Fruit fly (Drosophila melanogaster) whole organism, embryonic: ENCODE measurements around the gene CG11384.

Source experiments
- Atf3 ChIP-seq: fragments of 200-800 bp; sonication (Bioruptor generic); optimal IDR thresholded peaks from 3 replicates; lab custom pipeline; 2016; ENCODE audit warnings: missing biosample characterization, missing genetic modification characterization
- CG10462 ChIP-seq: fragments of 200-800 bp; sonication (Bioruptor generic); optimal IDR thresholded peaks from 2 replicates; lab custom pipeline; 2016; ENCODE audit warnings: missing biosample characterization, missing genetic modification characterization
- CG10543 ChIP-seq: fragments of 200-800 bp; sonication (Bioruptor generic); optimal IDR thresholded peaks from 3 replicates; lab custom pipeline; 2017; ENCODE audit warnings: missing biosample characterization, mild to moderate bottlenecking, missing genetic modification characterization, moderate library complexity
- CG10959 ChIP-seq: fragments of 200-800 bp; sonication (Bioruptor generic); IDR thresholded peaks from 2 replicates; pipeline ENCODE4 v1.3.6; 2022; ENCODE audit warnings: missing biosample characterization, missing genetic modification characterization
- CG12299 ChIP-seq: fragments of 200-800 bp; sonication (Bioruptor generic); optimal IDR thresholded peaks from 2 replicates; lab custom pipeline; 2018; ENCODE audit warnings: missing biosample characterization, mild to moderate bottlenecking, missing genetic modification characterization
- CG15479 ChIP-seq: fragments of 200-800 bp; sonication (Bioruptor generic); optimal IDR thresholded peaks from 3 replicates; lab custom pipeline; 2019; ENCODE audit warnings: missing biosample characterization, mild to moderate bottlenecking, missing genetic modification characterization, moderate library complexity
- CG15601 ChIP-seq: fragments of 200-800 bp; sonication (Bioruptor generic); optimal IDR thresholded peaks from 3 replicates; lab custom pipeline; 2019; ENCODE audit warnings: missing biosample characterization, mild to moderate bottlenecking, missing genetic modification characterization, moderate library complexity
- CG16813 ChIP-seq: fragments of 200-800 bp; sonication (Bioruptor generic); IDR thresholded peaks from 3 replicates; pipeline ENCODE4 v1.3.6; 2022; ENCODE audit warnings: missing biosample characterization, missing genetic modification characterization; ENCODE audit not compliant: partially characterized antibody
- CG17328 ChIP-seq: fragments of 200-800 bp; sonication (Bioruptor generic); IDR thresholded peaks from 2 replicates; pipeline ENCODE4 v1.3.6; 2022; ENCODE audit warnings: missing biosample characterization, missing genetic modification characterization
- CG2875 ChIP-seq: fragments of 200-800 bp; sonication (Bioruptor generic); optimal IDR thresholded peaks from 2 replicates; lab custom pipeline; 2017; ENCODE audit warnings: missing biosample characterization, mild to moderate bottlenecking, missing genetic modification characterization, missing genetic modification reagents
- CG31388 ChIP-seq: fragments of 200-800 bp; sonication (Bioruptor generic); optimal IDR thresholded peaks from 2 replicates; lab custom pipeline; 2016; ENCODE audit warnings: missing biosample characterization, missing genetic modification characterization
- CG3847 ChIP-seq: fragments of 200-800 bp; sonication (Bioruptor generic); IDR thresholded peaks from 2 replicates; pipeline ENCODE4 v1.3.6; 2022; ENCODE audit warnings: missing biosample characterization, missing genetic modification characterization
- CG6683 ChIP-seq: fragments of 200-800 bp; sonication (Bioruptor generic); optimal IDR thresholded peaks from 2 replicates; lab custom pipeline; 2017; ENCODE audit warnings: missing biosample characterization, mild to moderate bottlenecking, missing genetic modification characterization, missing genetic modification reagents
- CG6689 ChIP-seq: fragments of 200-800 bp; sonication (Bioruptor generic); IDR thresholded peaks from 2 replicates; pipeline ENCODE4 v1.3.6; 2022; ENCODE audit warnings: missing biosample characterization, missing genetic modification characterization
- CG7372 ChIP-seq: fragments of 200-800 bp; sonication (Bioruptor generic); IDR thresholded peaks from 2 replicates; pipeline ENCODE4 v1.3.6; 2022; ENCODE audit warnings: missing biosample characterization, missing genetic modification characterization
- CG8281 ChIP-seq: fragments of 200-800 bp; sonication (Bioruptor generic); optimal IDR thresholded peaks from 2 replicates; lab custom pipeline; 2018; ENCODE audit warnings: missing biosample characterization, mild to moderate bottlenecking, missing genetic modification characterization, moderate library complexity
- Chrac-16 ChIP-seq: fragments of 200-800 bp; sonication (Bioruptor generic); optimal IDR thresholded peaks from 3 replicates; lab custom pipeline; 2016; ENCODE audit warnings: missing biosample characterization, missing genetic modification characterization
- D ChIP-seq, 2 experiments: fragments of 200-800 bp in 1 of 2; fragments of >200 bp in 1 of 2; sonication (Bioruptor generic) in 1 of 2; optimal IDR thresholded peaks; 2 replicates in 1 of 2; 3 replicates in 1 of 2; lab custom pipeline; 2017; ENCODE audit warnings: mild to moderate bottlenecking in 1 of 2, missing biosample characterization in 1 of 2, missing genetic modification characterization in 1 of 2, missing genetic modification reagents in 1 of 2
- D19A ChIP-seq: fragments of 200-800 bp; optimal IDR thresholded peaks from 3 replicates; lab custom pipeline; 2019; ENCODE audit warnings: missing biosample characterization, mild to moderate bottlenecking, missing genetic modification characterization, moderate library complexity
- Deaf1 ChIP-seq: fragments of 200-800 bp; optimal IDR thresholded peaks from 3 replicates; lab custom pipeline; 2019; ENCODE audit warnings: missing biosample characterization, mild to moderate bottlenecking, missing genetic modification characterization, moderate library complexity
- Dfd ChIP-seq, 2 experiments: fragments of >200 bp; optimal IDR thresholded peaks; 2 replicates each; lab custom pipeline; 2017; ENCODE audit warnings: missing biosample characterization in 2 of 2, missing genetic modification characterization in 2 of 2
- Dip3 ChIP-seq: fragments of 200-800 bp; sonication (Bioruptor generic); optimal IDR thresholded peaks from 3 replicates; lab custom pipeline; 2016; ENCODE audit warnings: missing biosample characterization, missing genetic modification characterization
- Dp ChIP-seq: fragments of 200-800 bp; sonication (Bioruptor generic); optimal IDR thresholded peaks from 2 replicates; lab custom pipeline; 2018; ENCODE audit warnings: missing biosample characterization, mild to moderate bottlenecking, missing genetic modification characterization, moderate library complexity
- Fer2 ChIP-seq: fragments of 200-800 bp; sonication (Bioruptor generic); optimal IDR thresholded peaks from 2 replicates; lab custom pipeline; 2018; ENCODE audit warnings: missing biosample characterization, mild to moderate bottlenecking, missing genetic modification characterization, moderate library complexity
- Hsf ChIP-seq: fragments of 200-800 bp; sonication (Bioruptor generic); optimal IDR thresholded peaks from 3 replicates; lab custom pipeline; 2016; ENCODE audit warnings: missing biosample characterization, missing genetic modification characterization
- NFAT ChIP-seq: fragments of 200-800 bp; sonication (Bioruptor generic); IDR thresholded peaks from 2 replicates; pipeline ENCODE4 v1.3.6; 2022; ENCODE audit warnings: missing biosample characterization, missing genetic modification characterization
- Optix ChIP-seq: fragments of 200-800 bp; sonication (Bioruptor generic); IDR thresholded peaks from 3 replicates; pipeline ENCODE4 v1.3.6; 2022; ENCODE audit warnings: missing biosample characterization, missing genetic modification characterization
- Poxn ChIP-seq: fragments of 200-800 bp; sonication (Bioruptor generic); IDR thresholded peaks from 2 replicates; pipeline ENCODE4 v1.3.6; 2022; ENCODE audit warnings: missing biosample characterization, missing genetic modification characterization
- aop ChIP-seq: fragments of 200-800 bp; sonication (Bioruptor generic); IDR thresholded peaks from 2 replicates; pipeline ENCODE4 v1.3.6; 2022; ENCODE audit warnings: missing biosample characterization, missing genetic modification characterization
- caup ChIP-seq: fragments of 200-800 bp; sonication (Bioruptor generic); optimal IDR thresholded peaks from 3 replicates; lab custom pipeline; 2017; ENCODE audit warnings: missing biosample characterization, mild to moderate bottlenecking, missing genetic modification characterization, moderate library complexity; ENCODE audit not compliant: severe bottlenecking
- danr ChIP-seq: fragments of 200-800 bp; sonication (Bioruptor generic); IDR thresholded peaks from 2 replicates; pipeline ENCODE4 v1.3.6; 2022; ENCODE audit warnings: missing biosample characterization, missing genetic modification characterization
- dmrt99B ChIP-seq: fragments of 200-800 bp; sonication (Bioruptor generic); optimal IDR thresholded peaks from 2 replicates; lab custom pipeline; 2018; ENCODE audit warnings: missing biosample characterization, mild to moderate bottlenecking, missing genetic modification characterization, moderate library complexity
- ftz-f1 ChIP-seq: fragments of 200-800 bp; sonication (Bioruptor generic); optimal IDR thresholded peaks from 2 replicates; lab custom pipeline; 2016; ENCODE audit warnings: missing biosample characterization, missing genetic modification characterization
- gce ChIP-seq: fragments of 200-800 bp; sonication (Bioruptor generic); IDR thresholded peaks from 3 replicates; pipeline ENCODE4 v1.3.6; 2022; ENCODE audit warnings: missing biosample characterization, missing genetic modification characterization
- grau ChIP-seq: fragments of 200-800 bp; optimal IDR thresholded peaks from 3 replicates; lab custom pipeline; 2019; ENCODE audit warnings: missing biosample characterization, mild to moderate bottlenecking, missing genetic modification characterization, moderate library complexity
- grn ChIP-seq: fragments of 200-800 bp; sonication (Bioruptor generic); optimal IDR thresholded peaks from 3 replicates; lab custom pipeline; 2017; ENCODE audit warnings: missing biosample characterization, missing genetic modification characterization
- row ChIP-seq: fragments of 200-800 bp; sonication (Bioruptor generic); IDR thresholded peaks from 3 replicates; pipeline ENCODE4 v1.3.6; 2022; ENCODE audit warnings: missing biosample characterization, missing genetic modification characterization
- run ChIP-seq: fragments of 200-800 bp; sonication (Bioruptor generic); optimal IDR thresholded peaks from 3 replicates; lab custom pipeline; 2018; ENCODE audit warnings: missing biosample characterization, mild to moderate bottlenecking, missing genetic modification characterization
- scrt ChIP-seq: fragments of 200-800 bp; sonication (Bioruptor generic); optimal IDR thresholded peaks from 2 replicates; lab custom pipeline; 2018; ENCODE audit warnings: missing biosample characterization, mild to moderate bottlenecking, missing genetic modification characterization, moderate library complexity
- sr ChIP-seq: fragments of 200-800 bp; sonication (Bioruptor generic); IDR thresholded peaks from 3 replicates; pipeline ENCODE4 v1.3.6; 2022; ENCODE audit warnings: missing biosample characterization, missing genetic modification characterization
- stc ChIP-seq: fragments of 200-800 bp; sonication (Bioruptor generic); IDR thresholded peaks from 2 replicates; pipeline ENCODE4 v1.3.6; 2022; ENCODE audit warnings: missing biosample characterization, missing genetic modification characterization
- tll ChIP-seq, 2 experiments: fragments of 200-800 bp in 1 of 2; fragments of >200 bp in 1 of 2; sonication (Bioruptor generic) in 1 of 2; optimal IDR thresholded peaks; 2 replicates each; lab custom pipeline; 2017 to 2019; ENCODE audit warnings: missing biosample characterization in 2 of 2, missing genetic modification characterization in 2 of 2, mild to moderate bottlenecking in 1 of 2, moderate library complexity in 1 of 2
- trem ChIP-seq: fragments of 200-800 bp; optimal IDR thresholded peaks from 3 replicates; lab custom pipeline; 2019; ENCODE audit warnings: missing biosample characterization, mild to moderate bottlenecking, missing genetic modification characterization, moderate library complexity

Gene CG11384

dm6 chrX:1191008-1191407 is 15.2 kb upstream of the CG11384 start, which contains the start of gene CG11380:
TSS of gene CG11380 (plus strand) at chrX:1191308.
- TF ChIP-seq trem (tag; lab: Kevin White, UChicago) (no peak), Fer2 (no peak), Dfd (GFP tag; optimal IDR thresholded peaks at IDR 0.05; lab: Kevin White, UChicago) (no peak), Deaf1 (tag; lab: Kevin White, UChicago) (no peak), CG6683 (no peak), scrt (no peak), D (optimal IDR thresholded peaks at IDR 0.05; lab: Kevin White, UChicago) (no peak), D (GFP tag; optimal IDR thresholded peaks at IDR 0.05; lab: Kevin White, UChicago) (no peak), CG31388 (no peak), CG17328 (GFP tag; lab: Robert Waterston, UW) (no peak), CG10462 (GFP tag; lab: Kevin White, UChicago) (no peak)

DNA sequence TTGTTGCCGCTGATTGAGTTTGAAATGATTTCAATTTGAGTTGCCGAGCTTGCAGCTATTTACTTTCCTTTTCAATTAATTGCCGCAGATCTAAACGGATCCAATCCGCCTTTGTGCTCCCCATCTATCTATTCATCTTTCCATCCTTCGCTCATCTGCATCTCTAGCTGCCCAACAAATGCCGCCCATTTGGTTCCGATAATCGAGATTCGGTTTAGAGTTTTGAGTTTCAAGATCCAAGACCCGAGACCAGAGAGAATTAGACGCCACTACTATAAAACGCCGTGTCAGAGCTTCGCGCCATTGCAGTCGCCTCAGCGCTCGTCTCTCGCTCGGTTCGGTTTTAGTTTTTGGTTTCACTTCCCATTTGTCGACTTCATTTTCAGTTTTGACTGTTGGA is 8.6 kb upstream of the CG11384 start, which contains the start of gene CG14626:
Gene CG14626 (plus strand): TSS at position 301 of the 400 bp plus-strand sequence.
- TF ChIP-seq Dp (GFP tag; lab: Kevin White, UChicago): no peak
- TF ChIP-seq CG10959: no peak
- no peak for TF ChIP-seq caup (GFP tag; lab: Kevin White, UChicago)
- no peak for TF ChIP-seq aop (GFP tag; lab: Robert Waterston, UW)
- TF ChIP-seq Atf3 (GFP tag; lab: Kevin White, UChicago): no peak
- TF ChIP-seq CG7372 (GFP tag; lab: Robert Waterston, UW): no peak
- no peak for TF ChIP-seq dmrt99B (tag; lab: Kevin White, UChicago)
- TF ChIP-seq CG10543: no peak
- no peak for TF ChIP-seq CG12299
- no peak for TF ChIP-seq Optix (GFP tag; lab: Robert Waterston, UW)
- TF ChIP-seq CG3847: no peak
- no peak for TF ChIP-seq gce (GFP tag; lab: Robert Waterston, UW)
- no peak for TF ChIP-seq Hsf (GFP tag; lab: Kevin White, UChicago)
- TF ChIP-seq CG15601: no peak
- TF ChIP-seq CG8281: no peak
- TF ChIP-seq CG15479 (GFP tag; lab: Kevin White, UChicago): no peak

DNA sequence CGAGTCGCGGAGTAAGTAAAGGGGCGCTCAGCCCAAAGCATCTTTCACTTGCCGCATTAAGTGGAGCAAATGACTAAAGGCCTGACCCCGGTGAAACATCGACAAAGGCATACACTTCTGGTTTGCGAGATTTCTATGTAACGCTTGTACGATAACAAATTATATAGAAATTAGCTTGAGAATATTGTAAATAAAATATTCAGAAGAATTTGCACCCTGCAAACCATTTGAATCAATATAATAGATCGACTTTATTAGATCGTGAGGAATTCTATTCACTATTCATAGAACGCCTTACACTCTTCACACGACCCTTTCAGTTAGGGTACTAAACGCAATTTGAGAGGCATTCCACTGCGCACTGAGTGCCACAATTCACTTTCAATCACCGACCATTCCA is 7.9 kb upstream of the CG11384 start:
- TF ChIP-seq D19A (tag; lab: Kevin White, UChicago): peak; percentile 94
- no peak for TF ChIP-seq CG6689 (GFP tag; lab: Robert Waterston, UW)
- TF ChIP-seq CG16813: no peak
- TF ChIP-seq row (GFP tag; lab: Robert Waterston, UW): peak; percentile 49
- no peak for TF ChIP-seq run (tag; lab: Kevin White, UChicago)

DNA sequence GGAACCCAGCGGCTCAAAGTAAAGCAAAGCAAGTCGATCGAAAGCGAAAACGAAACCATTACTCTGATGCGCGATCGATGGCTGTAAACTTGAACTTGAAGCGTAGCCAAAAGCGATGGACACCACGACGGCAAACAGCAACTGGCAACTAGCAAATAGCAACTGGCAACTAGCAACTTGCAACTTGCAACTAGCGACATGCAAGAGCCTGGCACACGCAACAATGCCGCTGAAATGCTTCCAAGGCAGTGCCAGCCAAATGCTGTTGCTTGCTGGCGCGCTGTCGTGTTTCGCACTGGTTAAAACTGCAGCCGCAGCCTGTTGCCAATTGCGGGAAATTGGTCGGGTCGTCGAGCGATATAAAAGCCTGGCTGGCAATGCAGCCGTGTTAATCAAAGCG is 5.5 kb upstream of the CG11384 start, which contains the start of gene CG14627:
Gene CG14627 (plus strand): TSS at position 301 of the 400 bp plus-strand sequence.
- TF ChIP-seq ftz-f1 (GFP tag; lab: Kevin White, UChicago) (no peak), CG2875 (GFP tag; lab: Kevin White, UChicago) (no peak), Chrac-16 (GFP tag; lab: Kevin White, UChicago) (no peak), NFAT (GFP tag; lab: Robert Waterston, UW) (no peak), stc (GFP tag; lab: Robert Waterston, UW) (no peak), grau (tag; lab: Kevin White, UChicago) (no peak), sr (no peak), Atf3 (GFP tag; lab: Kevin White, UChicago) (no peak), danr (GFP tag; lab: Robert Waterston, UW) (no peak), tll (GFP tag; optimal IDR thresholded peaks at IDR 0.05; lab: Kevin White, UChicago) (no peak), Poxn (no peak), Dip3 (GFP tag; lab: Kevin White, UChicago) (no peak), grn (GFP tag; lab: Kevin White, UChicago) (no peak)
